Fruit fly (Drosophila melanogaster): Measurements from ENCODE around the gene CG31743.

CG31743 gene

DNA sequence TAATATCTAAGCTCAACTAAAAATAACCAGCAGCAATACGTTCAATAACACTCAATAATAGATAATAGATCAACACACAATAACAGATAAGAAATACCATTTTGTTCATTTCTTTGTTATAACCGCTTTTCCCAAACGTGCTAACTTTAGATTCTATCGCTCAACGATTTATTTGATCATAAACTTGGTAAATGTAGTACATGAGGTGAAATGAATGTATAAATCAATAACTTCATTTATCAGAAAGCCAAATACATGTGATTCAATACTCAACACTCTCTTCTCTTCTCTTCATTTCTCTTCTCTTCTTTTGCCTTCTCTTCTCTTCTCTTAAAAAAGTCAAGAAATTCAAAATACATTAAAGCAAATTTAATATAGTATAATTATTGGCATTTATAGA lies 21.7 kb upstream of the CG31743 start:
- TF ChIP-seq Myc (optimal IDR thresholded peaks at IDR 0.05) (no peak), Dif (GFP tag; optimal IDR thresholded peaks at IDR 0.05; ENCODE audit: partially characterized antibody) (peak; percentile 24), dl (GFP tag; optimal IDR thresholded peaks at IDR 0.05; ENCODE audit: insufficient read depth in 1 of 2, partially characterized antibody in 2 of 2) (peak in 1 of 2 experiments; percentile 1), OdsH (GFP tag; optimal IDR thresholded peaks at IDR 0.05) (no peak), Abd-B (GFP tag; optimal IDR thresholded peaks at IDR 0.05) (no peak), rgr (GFP tag; optimal IDR thresholded peaks at IDR 0.05) (no peak), dmrt93B (GFP tag; optimal IDR thresholded peaks at IDR 0.05) (no peak), brk (GFP tag; optimal IDR thresholded peaks at IDR 0.05) (no peak), jim (GFP tag; optimal IDR thresholded peaks at IDR 0.05) (no peak), Vsx2 (GFP tag; optimal IDR thresholded peaks at IDR 0.05; ENCODE audit: partially characterized antibody) (no peak), foxo (GFP tag; optimal IDR thresholded peaks at IDR 0.05) (no peak), N (GFP tag; optimal IDR thresholded peaks at IDR 0.05) (no peak), dsf (GFP tag; optimal IDR thresholded peaks at IDR 0.05; ENCODE audit: borderline replicate concordance) (no peak), Hr83 (GFP tag; optimal IDR thresholded peaks at IDR 0.05; ENCODE audit: poor library complexity, severe bottlenecking) (no peak), CG32264 (GFP tag; optimal IDR thresholded peaks at IDR 0.05) (no peak)

DNA sequence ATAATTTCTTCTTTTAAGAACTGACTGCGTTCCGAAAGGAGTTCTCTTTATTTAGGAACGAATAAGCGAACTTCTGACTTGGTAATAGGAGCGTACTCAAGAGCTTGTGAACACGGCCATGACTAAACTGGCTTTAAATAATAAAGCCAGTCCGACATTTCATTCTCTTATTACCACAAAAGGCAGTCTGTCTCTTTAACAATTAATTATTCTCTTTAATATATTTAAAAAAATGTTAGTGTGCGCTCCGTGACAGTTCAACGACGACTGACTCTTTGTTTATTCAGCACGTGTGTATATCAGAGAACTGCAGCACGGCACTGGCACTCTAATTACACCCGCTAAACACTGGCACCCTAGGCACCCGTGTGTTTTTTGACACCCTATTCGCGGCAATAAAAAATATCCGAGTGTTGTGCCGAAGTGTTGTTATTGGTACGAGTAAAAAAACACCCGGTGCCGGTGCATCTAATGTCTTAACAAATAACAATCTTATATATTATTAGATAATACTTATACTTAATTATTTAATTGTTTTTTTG lies 20.8 kb upstream of the CG31743 start, which contains the start of gene CG31809:
CG31809 (minus strand) TSS at position 249 of the 542 bp plus-strand sequence.
- TF ChIP-seq fru (GFP tag; optimal IDR thresholded peaks at IDR 0.05) (no peak), CrebA (GFP tag; optimal IDR thresholded peaks at IDR 0.05; ENCODE audit: borderline replicate concordance) (peak; percentile 14)

DNA sequence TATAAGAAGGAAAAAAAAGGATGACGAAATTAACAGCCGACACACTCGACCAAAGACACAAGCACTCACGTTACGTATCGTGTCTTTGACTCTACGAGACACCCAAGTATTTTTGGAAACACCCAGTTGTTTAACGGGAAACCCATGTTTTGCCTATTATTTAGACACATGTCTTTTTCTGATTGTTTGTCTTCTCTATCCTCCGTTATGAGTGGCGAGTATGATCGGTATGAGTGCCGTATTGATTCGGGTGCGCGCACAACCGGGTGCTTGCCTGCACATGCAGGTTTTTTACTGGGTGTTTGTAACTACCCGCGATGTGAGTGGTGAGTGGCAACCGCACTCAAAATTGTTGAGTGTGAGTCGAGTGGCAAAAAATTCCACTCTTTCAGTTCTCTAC lies 20.2 kb upstream of the CG31743 start:
- no peak for TF ChIP-seq Hr78 (GFP tag; optimal IDR thresholded peaks at IDR 0.05)
- TF ChIP-seq CG9705 (GFP tag; optimal IDR thresholded peaks at IDR 0.05) = no peak
- TF ChIP-seq OdsH (GFP tag; optimal IDR thresholded peaks at IDR 0.05) = no peak
- TF ChIP-seq rgr (GFP tag; optimal IDR thresholded peaks at IDR 0.05) = no peak
- TF ChIP-seq foxo (GFP tag; optimal IDR thresholded peaks at IDR 0.05) = no peak
- no peak for TF ChIP-seq woc (GFP tag; optimal IDR thresholded peaks at IDR 0.05)
- no peak for TF ChIP-seq Hnf4 (GFP tag; optimal IDR thresholded peaks at IDR 0.05)
- TF ChIP-seq psq (GFP tag; optimal IDR thresholded peaks at IDR 0.05) = no peak
- TF ChIP-seq fru (GFP tag; optimal IDR thresholded peaks at IDR 0.05) = no peak
- no peak for TF ChIP-seq sv (GFP tag; optimal IDR thresholded peaks at IDR 0.05)
- TF ChIP-seq HLH106 (tag; optimal IDR thresholded peaks at IDR 0.05) = no peak

DNA sequence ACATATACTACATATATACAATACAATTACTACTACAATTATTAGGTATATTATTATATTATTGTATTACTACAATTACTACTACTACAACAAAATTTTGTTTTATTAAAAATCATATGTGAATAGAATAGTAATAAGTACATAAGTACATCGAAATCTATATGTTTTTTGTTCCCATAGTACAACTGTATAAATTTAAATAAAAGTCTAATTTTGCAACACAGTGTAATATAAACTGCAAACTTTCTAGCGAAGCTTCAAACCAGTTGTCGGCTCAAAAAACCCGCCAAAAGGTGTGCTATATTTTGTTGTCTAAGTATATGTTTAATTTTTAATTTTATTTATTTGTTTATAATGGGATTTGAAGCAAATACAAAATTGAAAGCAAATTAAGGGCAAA lies 19.8 kb upstream of the CG31743 start:
- TF ChIP-seq Myc (optimal IDR thresholded peaks at IDR 0.05) (peak; percentile 39), jim (GFP tag; optimal IDR thresholded peaks at IDR 0.05) (no peak)

DNA sequence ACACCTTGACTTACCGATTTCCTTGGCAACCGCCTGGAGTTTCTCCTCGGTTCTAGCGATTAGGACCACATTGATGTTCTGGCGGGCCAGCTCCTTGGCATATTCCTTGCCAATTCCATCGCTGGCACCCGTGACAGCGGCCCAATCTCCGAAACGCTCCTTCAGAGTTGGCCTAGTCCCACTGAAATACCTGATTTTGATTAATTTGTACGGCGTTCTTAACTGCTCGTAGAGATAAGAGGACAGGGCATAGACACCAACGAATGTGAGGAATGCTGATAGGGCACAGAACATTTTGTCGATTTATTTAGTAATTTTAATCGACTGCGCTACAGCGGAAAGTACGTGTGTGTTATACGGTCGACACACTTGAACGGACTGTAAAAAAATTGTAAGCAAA lies 18.2 kb upstream of the CG31743 start, which contains the start of gene CG6012:
CG6012 (minus strand) TSS at position 364 of the 400 bp plus-strand sequence.
- TF ChIP-seq CG32264 (GFP tag; optimal IDR thresholded peaks at IDR 0.05) (no peak), CG9705 (GFP tag; optimal IDR thresholded peaks at IDR 0.05) (no peak), sv (GFP tag; optimal IDR thresholded peaks at IDR 0.05) (no peak), sage (GFP tag; optimal IDR thresholded peaks at IDR 0.05) (no peak), usp (GFP tag; optimal IDR thresholded peaks at IDR 0.05) (no peak), Mio (GFP tag; optimal IDR thresholded peaks at IDR 0.05) (no peak), Sp1 (GFP tag; optimal IDR thresholded peaks at IDR 0.05) (no peak), psq (GFP tag; optimal IDR thresholded peaks at IDR 0.05) (no peak), Dfd (GFP tag; optimal IDR thresholded peaks at IDR 0.05) (no peak), dl (GFP tag; optimal IDR thresholded peaks at IDR 0.05; ENCODE audit: insufficient read depth in 1 of 2, partially characterized antibody in 2 of 2) (no peak), OdsH (GFP tag; optimal IDR thresholded peaks at IDR 0.05) (no peak), dmrt93B (GFP tag; optimal IDR thresholded peaks at IDR 0.05) (no peak), GATAd (GFP tag; optimal IDR thresholded peaks at IDR 0.05) (no peak), Vsx2 (GFP tag; optimal IDR thresholded peaks at IDR 0.05; ENCODE audit: partially characterized antibody) (no peak), lola (GFP tag; optimal IDR thresholded peaks at IDR 0.05) (no peak), jim (GFP tag; optimal IDR thresholded peaks at IDR 0.05) (no peak), ey (GFP tag; optimal IDR thresholded peaks at IDR 0.05) (no peak)
